Fruit fly (Drosophila melanogaster) whole organism: ENCODE results near the gene Mcr.

Source experiments
- CG8478 ChIP-seq: fragments of >200 bp; optimal IDR thresholded peaks from 2 replicates; lab custom pipeline; 2018; ENCODE audit warnings: inconsistent platforms
- Dll ChIP-seq: fragments of >200 bp; optimal IDR thresholded peaks from 2 replicates; lab custom pipeline; 2017
- EcR ChIP-seq, 2 experiments: fragments of >200 bp; optimal IDR thresholded peaks; 2 replicates each; lab custom pipeline; 2017; ENCODE audit warnings: missing biosample characterization in 2 of 2, missing genetic modification characterization in 2 of 2, missing genetic modification reagents in 2 of 2
- pan ChIP-seq: fragments of >200 bp; optimal IDR thresholded peaks from 2 replicates; lab custom pipeline; 2017
- psq ChIP-seq: fragments of >200 bp; optimal IDR thresholded peaks from 2 replicates; lab custom pipeline; 2017
- usp ChIP-seq: fragments of >200 bp; optimal IDR thresholded peaks from 2 replicates; lab custom pipeline; 2017; ENCODE audit warnings: missing biosample characterization, missing genetic modification characterization, mixed read lengths

Gene Mcr

dm6 chr2L:8071112-8071976 lies 11.4 kb downstream of the Mcr start, which contains the start of gene poe:
Gene poe, minus strand, starts transcription at chr2L:8071624.
- TF ChIP-seq EcR (GFP tag; optimal IDR thresholded peaks at IDR 0.05; lab: Kevin White, UChicago), result no peak
- TF ChIP-seq usp (GFP tag; lab: Kevin White, UChicago), result no peak
- no peak for TF ChIP-seq Dll (lab: Kevin White, UChicago)

- TF ChIP-seq psq (lab: Kevin White, UChicago), result no peak
- TF ChIP-seq Dll (lab: Kevin White, UChicago), result no peak
- TF ChIP-seq usp (GFP tag; lab: Kevin White, UChicago), result no peak
- no peak for TF ChIP-seq CG8478
- no peak for TF ChIP-seq EcR (GFP tag; optimal IDR thresholded peaks at IDR 0.05; lab: Kevin White, UChicago)
- TF ChIP-seq pan, result no peak
Measured at dm6 chr2L:8043282-8043668, 39.5 kb downstream of the Mcr start, which contains the start of gene Megf8. Gene Megf8, plus strand, starts transcription at chr2L:8043471.

dm6 chr2L:8042645-8043281 lies 40.0 kb downstream of the Mcr start, which contains the start of gene RpL36A:
Gene RpL36A, minus strand, starts transcription at chr2L:8042909.
- TF ChIP-seq EcR (GFP tag; optimal IDR thresholded peaks at IDR 0.05; lab: Kevin White, UChicago) (no peak), psq (lab: Kevin White, UChicago) (no peak), CG8478 (no peak), pan (no peak)

- TF ChIP-seq Dll (lab: Kevin White, UChicago) (no peak), pan (no peak), usp (GFP tag; lab: Kevin White, UChicago) (no peak), EcR (GFP tag; optimal IDR thresholded peaks at IDR 0.05; lab: Kevin White, UChicago) (no peak), psq (lab: Kevin White, UChicago) (no peak), CG8478 (no peak)
Measured at dm6 chr2L:8040872-8041271, 41.9 kb downstream of the Mcr start, which contains the start of gene CCDC53. Gene CCDC53, plus strand, starts transcription at chr2L:8041106.

dm6 chr2L:8039688-8040087 lies 43.1 kb downstream of the Mcr start, which contains the start of gene CG7367:
Gene CG7367, minus strand, starts transcription at chr2L:8039788.
- TF ChIP-seq pan (no peak), usp (GFP tag; lab: Kevin White, UChicago) (no peak), EcR (GFP tag; optimal IDR thresholded peaks at IDR 0.05; lab: Kevin White, UChicago) (no peak), Dll (lab: Kevin White, UChicago) (no peak)

- TF ChIP-seq CG8478 (no peak), pan (no peak), psq (lab: Kevin White, UChicago) (no peak), Dll (lab: Kevin White, UChicago) (no peak), usp (GFP tag; lab: Kevin White, UChicago) (no peak), EcR (GFP tag; optimal IDR thresholded peaks at IDR 0.05; lab: Kevin White, UChicago) (no peak)
Measured at dm6 chr2L:8034734-8035133, 48.0 kb downstream of the Mcr start.

- TF ChIP-seq Dll (lab: Kevin White, UChicago) (no peak), usp (GFP tag; lab: Kevin White, UChicago) (no peak), psq (lab: Kevin White, UChicago) (no peak), CG8478 (no peak), pan (no peak), EcR (GFP tag; optimal IDR thresholded peaks at IDR 0.05; lab: Kevin White, UChicago) (no peak)
Measured at dm6 chr2L:8033756-8034155, 49.0 kb downstream of the Mcr start.

- TF ChIP-seq EcR (GFP tag; optimal IDR thresholded peaks at IDR 0.05; lab: Kevin White, UChicago), result no peak
- no peak for TF ChIP-seq Dll (lab: Kevin White, UChicago)
- no peak for TF ChIP-seq usp (GFP tag; lab: Kevin White, UChicago)
- TF ChIP-seq psq (lab: Kevin White, UChicago), result no peak
- no peak for TF ChIP-seq CG8478
- no peak for TF ChIP-seq pan
Measured at dm6 chr2L:8031588-8031987, 51.2 kb downstream of the Mcr start.

- TF ChIP-seq psq (lab: Kevin White, UChicago) (no peak), CG8478 (peak; percentile 77)
Measured at dm6 chr2L:8030693-8031210, 52.0 kb downstream of the Mcr start, which contains the start of gene Cka. Gene Cka, plus strand, starts transcription at chr2L:8030721.

- TF ChIP-seq usp (GFP tag; lab: Kevin White, UChicago) (no peak), Dll (lab: Kevin White, UChicago) (no peak), CG8478 (no peak), pan (no peak), psq (lab: Kevin White, UChicago) (no peak), EcR (GFP tag; optimal IDR thresholded peaks at IDR 0.05; lab: Kevin White, UChicago) (no peak)
Measured at dm6 chr2L:8030102-8030501, 52.7 kb downstream of the Mcr start.

- no peak for TF ChIP-seq Dll (lab: Kevin White, UChicago)
- TF ChIP-seq usp (GFP tag; lab: Kevin White, UChicago), result no peak
- TF ChIP-seq CG8478, result no peak
Measured at dm6 chr2L:8029160-8029852, 53.5 kb downstream of the Mcr start, which contains the start of gene baf. Gene baf, plus strand, starts transcription at chr2L:8029462.
